Fruit fly (Drosophila melanogaster) whole organism, embryonic: ENCODE measurements around the gene CHES-1-like.

Experiments used
- ATbp ChIP-seq: fragments of 200-800 bp; sonication (Bioruptor generic); optimal IDR thresholded peaks from 2 replicates; lab custom pipeline; 2017; ENCODE audit warnings: missing biosample characterization, mild to moderate bottlenecking, missing genetic modification characterization, missing genetic modification reagents
- Atf6 ChIP-seq: fragments of 200-800 bp; sonication (Bioruptor generic); IDR thresholded peaks from 2 replicates; pipeline ENCODE4 v1.3.6; 2022; ENCODE audit warnings: missing biosample characterization, missing genetic modification characterization
- CG10147 ChIP-seq: fragments of 200-800 bp; sonication (Bioruptor generic); optimal IDR thresholded peaks from 2 replicates; lab custom pipeline; 2019; ENCODE audit warnings: missing biosample characterization, mild to moderate bottlenecking, missing genetic modification characterization, moderate library complexity
- CG11504 ChIP-seq: fragments of 200-800 bp; sonication (Bioruptor generic); optimal IDR thresholded peaks from 3 replicates; lab custom pipeline; 2019; ENCODE audit warnings: missing biosample characterization, mild to moderate bottlenecking, missing genetic modification characterization, moderate library complexity
- CG11695 ChIP-seq: fragments of 200-800 bp; sonication (Bioruptor generic); IDR thresholded peaks from 3 replicates; pipeline ENCODE4 v1.3.6; 2022; ENCODE audit warnings: missing biosample characterization, missing genetic modification characterization
- CG14050 ChIP-seq: fragments of 200-800 bp; sonication (Bioruptor generic); IDR thresholded peaks from 3 replicates; pipeline ENCODE4 v1.3.6; 2022; ENCODE audit warnings: missing biosample characterization, missing genetic modification characterization
- CG16813 ChIP-seq: fragments of 200-800 bp; sonication (Bioruptor generic); IDR thresholded peaks from 3 replicates; pipeline ENCODE4 v1.3.6; 2022; ENCODE audit warnings: missing biosample characterization, missing genetic modification characterization; ENCODE audit not compliant: partially characterized antibody
- CG17361 ChIP-seq: fragments of 200-800 bp; sonication (Bioruptor generic); IDR thresholded peaks from 3 replicates; pipeline ENCODE4 v1.3.6; 2022; ENCODE audit warnings: missing biosample characterization, missing genetic modification characterization
- CG17568 ChIP-seq: fragments of 200-800 bp; sonication (Bioruptor generic); optimal IDR thresholded peaks from 2 replicates; lab custom pipeline; 2018; ENCODE audit warnings: missing biosample characterization, mild to moderate bottlenecking, missing genetic modification characterization, moderate library complexity
- CG1792 ChIP-seq: fragments of 200-800 bp; sonication (Bioruptor generic); optimal IDR thresholded peaks from 2 replicates; lab custom pipeline; 2016; ENCODE audit warnings: missing biosample characterization, missing genetic modification characterization
- CG2116 ChIP-seq: fragments of 200-800 bp; sonication (Bioruptor generic); optimal IDR thresholded peaks from 3 replicates; lab custom pipeline; 2018; ENCODE audit warnings: missing biosample characterization, mild to moderate bottlenecking, missing genetic modification characterization
- CG2129 ChIP-seq: fragments of 200-800 bp; sonication (Bioruptor generic); IDR thresholded peaks from 2 replicates; pipeline ENCODE4 v1.3.6; 2022; ENCODE audit warnings: missing biosample characterization, missing genetic modification characterization; ENCODE audit not compliant: partially characterized antibody
- CG30431 ChIP-seq: fragments of 200-800 bp; sonication (Bioruptor generic); optimal IDR thresholded peaks from 2 replicates; lab custom pipeline; 2017; ENCODE audit warnings: missing biosample characterization, missing genetic modification characterization
- CG32772 ChIP-seq: fragments of 200-800 bp; sonication (Bioruptor generic); IDR thresholded peaks from 2 replicates; pipeline ENCODE4 v1.3.6; 2022; ENCODE audit warnings: missing biosample characterization, missing genetic modification characterization
- CG33213 ChIP-seq: fragments of 200-800 bp; sonication (Bioruptor generic); optimal IDR thresholded peaks from 3 replicates; lab custom pipeline; 2016; ENCODE audit warnings: missing biosample characterization, missing genetic modification characterization
- CG3995 ChIP-seq: fragments of 200-800 bp; sonication (Bioruptor generic); optimal IDR thresholded peaks from 3 replicates; lab custom pipeline; 2016; ENCODE audit warnings: missing biosample characterization, missing genetic modification characterization
- CG4404 ChIP-seq: fragments of 200-800 bp; sonication (Bioruptor generic); IDR thresholded peaks from 2 replicates; pipeline ENCODE4 v1.3.6; 2022; ENCODE audit warnings: missing biosample characterization, missing genetic modification characterization
- CG4424 ChIP-seq: fragments of 200-800 bp; sonication (Bioruptor generic); optimal IDR thresholded peaks from 3 replicates; lab custom pipeline; 2016; ENCODE audit warnings: missing biosample characterization, missing genetic modification characterization
- CG8765 ChIP-seq: fragments of 200-800 bp; sonication (Bioruptor generic); IDR thresholded peaks from 2 replicates; pipeline ENCODE4 v1.3.6; 2022; ENCODE audit warnings: missing biosample characterization, missing genetic modification characterization
- CG9437 ChIP-seq: fragments of 200-800 bp; sonication (Bioruptor generic); optimal IDR thresholded peaks from 2 replicates; lab custom pipeline; 2018; ENCODE audit warnings: missing biosample characterization, mild to moderate bottlenecking, missing genetic modification characterization
- CG9932 ChIP-seq: fragments of 200-800 bp; sonication (Bioruptor generic); IDR thresholded peaks from 2 replicates; pipeline ENCODE4 v1.3.6; 2022; ENCODE audit warnings: missing biosample characterization, missing genetic modification characterization
- Dfd ChIP-seq, 2 experiments: fragments of >200 bp; optimal IDR thresholded peaks; 2 replicates each; lab custom pipeline; 2017; ENCODE audit warnings: missing biosample characterization in 2 of 2, missing genetic modification characterization in 2 of 2
- Elba2 ChIP-seq: fragments of 200-800 bp; sonication (Bioruptor generic); optimal IDR thresholded peaks from 3 replicates; lab custom pipeline; 2016; ENCODE audit warnings: missing biosample characterization, missing genetic modification characterization
- Fer1 ChIP-seq: fragments of 200-800 bp; sonication (Bioruptor generic); optimal IDR thresholded peaks from 2 replicates; lab custom pipeline; 2017; ENCODE audit warnings: missing biosample characterization, mild to moderate bottlenecking, missing genetic modification characterization
- Hr78 ChIP-seq, 2 experiments: fragments of 200-800 bp in 1 of 2; fragments of >200 bp in 1 of 2; sonication (Bioruptor generic) in 1 of 2; optimal IDR thresholded peaks; 2 replicates each; lab custom pipeline; 2017 to 2019; ENCODE audit warnings: missing biosample characterization in 2 of 2, missing genetic modification characterization in 2 of 2, mild to moderate bottlenecking in 1 of 2, moderate library complexity in 1 of 2
- Lpt ChIP-seq: fragments of >200 bp; optimal IDR thresholded peaks from 2 replicates; lab custom pipeline; 2018; ENCODE audit warnings: missing biosample characterization, missing genetic modification characterization
- Nf-YC ChIP-seq: fragments of 200-800 bp; optimal IDR thresholded peaks from 3 replicates; lab custom pipeline; 2019; ENCODE audit warnings: missing biosample characterization, mild to moderate bottlenecking, missing genetic modification characterization, moderate library complexity
- Optix ChIP-seq: fragments of 200-800 bp; sonication (Bioruptor generic); IDR thresholded peaks from 3 replicates; pipeline ENCODE4 v1.3.6; 2022; ENCODE audit warnings: missing biosample characterization, missing genetic modification characterization
- Ptx1 ChIP-seq: fragments of 200-800 bp; sonication (Bioruptor generic); IDR thresholded peaks from 2 replicates; pipeline ENCODE4 v1.3.6; 2022; ENCODE audit warnings: missing biosample characterization, missing genetic modification characterization
- Scr ChIP-seq: fragments of 200-800 bp; sonication (Bioruptor generic); IDR thresholded peaks from 2 replicates; pipeline ENCODE4 v1.3.6; 2022; ENCODE audit warnings: missing biosample characterization, missing genetic modification characterization; ENCODE audit not compliant: partially characterized antibody
- Spps ChIP-seq: fragments of 200-800 bp; sonication (Bioruptor generic); optimal IDR thresholded peaks from 2 replicates; lab custom pipeline; 2018; ENCODE audit warnings: missing biosample characterization, mild to moderate bottlenecking, missing genetic modification characterization
- abd-A ChIP-seq: fragments of 200-800 bp; sonication (Bioruptor generic); optimal IDR thresholded peaks from 3 replicates; lab custom pipeline; 2019; ENCODE audit warnings: missing biosample characterization, mild to moderate bottlenecking, missing genetic modification characterization, moderate library complexity
- bab2 ChIP-seq: fragments of 200-800 bp; sonication (Bioruptor generic); optimal IDR thresholded peaks from 2 replicates; lab custom pipeline; 2016; ENCODE audit warnings: missing biosample characterization, missing genetic modification characterization
- dm ChIP-seq: fragments of 200-800 bp; sonication (Bioruptor generic); optimal IDR thresholded peaks from 3 replicates; lab custom pipeline; 2016; ENCODE audit warnings: missing biosample characterization, missing genetic modification characterization
- ftz-f1 ChIP-seq: fragments of 200-800 bp; sonication (Bioruptor generic); optimal IDR thresholded peaks from 2 replicates; lab custom pipeline; 2016; ENCODE audit warnings: missing biosample characterization, missing genetic modification characterization
- ham ChIP-seq: fragments of 200-800 bp; sonication (Bioruptor generic); IDR thresholded peaks from 2 replicates; pipeline ENCODE4 v1.3.6; 2022; ENCODE audit warnings: missing biosample characterization, missing genetic modification characterization
- hth ChIP-seq: fragments of >200 bp; optimal IDR thresholded peaks from 2 replicates; lab custom pipeline; 2017; ENCODE audit warnings: inconsistent platforms
- kay ChIP-seq: fragments of 200-800 bp; sonication (Bioruptor generic); optimal IDR thresholded peaks from 2 replicates; lab custom pipeline; 2016; ENCODE audit warnings: missing biosample characterization, missing genetic modification characterization
- odd ChIP-seq: fragments of 200-800 bp; sonication (Bioruptor generic); optimal IDR thresholded peaks from 2 replicates; lab custom pipeline; 2017; ENCODE audit warnings: missing biosample characterization, mild to moderate bottlenecking, missing genetic modification characterization
- peb ChIP-seq: fragments of 200-800 bp; sonication (Bioruptor generic); IDR thresholded peaks from 2 replicates; pipeline ENCODE4 v1.3.6; 2022; ENCODE audit warnings: missing biosample characterization, missing genetic modification characterization
- repo ChIP-seq: fragments of 200-800 bp; sonication (Bioruptor generic); optimal IDR thresholded peaks from 2 replicates; lab custom pipeline; 2016; ENCODE audit warnings: missing biosample characterization, missing genetic modification characterization
- rib ChIP-seq: fragments of 200-800 bp; sonication (Bioruptor generic); IDR thresholded peaks from 2 replicates; pipeline ENCODE4 v1.3.6; 2022; ENCODE audit warnings: missing biosample characterization, missing genetic modification characterization
- sens-2 ChIP-seq: fragments of 200-800 bp; sonication (Bioruptor generic); IDR thresholded peaks from 2 replicates; pipeline ENCODE4 v1.3.6; 2022; ENCODE audit warnings: missing biosample characterization, missing genetic modification characterization
- sug ChIP-seq: fragments of 200-800 bp; optimal IDR thresholded peaks from 2 replicates; lab custom pipeline; 2019; ENCODE audit warnings: missing biosample characterization, mild to moderate bottlenecking, missing genetic modification characterization, moderate library complexity
- trem ChIP-seq: fragments of 200-800 bp; optimal IDR thresholded peaks from 3 replicates; lab custom pipeline; 2019; ENCODE audit warnings: missing biosample characterization, mild to moderate bottlenecking, missing genetic modification characterization, moderate library complexity
- unc-4 ChIP-seq: fragments of 200-800 bp; sonication (Bioruptor generic); IDR thresholded peaks from 2 replicates; pipeline ENCODE4 v1.3.6; 2022; ENCODE audit warnings: missing biosample characterization, missing genetic modification characterization; ENCODE audit not compliant: partially characterized antibody
- usp ChIP-seq: fragments of >200 bp; optimal IDR thresholded peaks from 2 replicates; lab custom pipeline; 2017; ENCODE audit warnings: missing biosample characterization, missing genetic modification characterization
- vfl ChIP-seq: fragments of 200-800 bp; sonication (Bioruptor generic); optimal IDR thresholded peaks from 2 replicates; lab custom pipeline; 2016; ENCODE audit warnings: missing biosample characterization, missing genetic modification characterization
- vnd ChIP-seq: fragments of 200-800 bp; sonication (Bioruptor generic); IDR thresholded peaks from 3 replicates; pipeline ENCODE4 v1.3.6; 2022; ENCODE audit warnings: missing biosample characterization, missing genetic modification characterization; ENCODE audit not compliant: partially characterized antibody
- wek ChIP-seq: fragments of 200-800 bp; sonication (Bioruptor generic); optimal IDR thresholded peaks from 3 replicates; lab custom pipeline; 2018; ENCODE audit warnings: missing biosample characterization, mild to moderate bottlenecking, missing genetic modification characterization, moderate library complexity
- zfh1 ChIP-seq: fragments of 200-800 bp; sonication (Bioruptor generic); IDR thresholded peaks from 3 replicates; pipeline ENCODE4 v1.3.6; 2022; ENCODE audit warnings: missing biosample characterization, missing genetic modification characterization

CHES-1-like gene

DNA sequence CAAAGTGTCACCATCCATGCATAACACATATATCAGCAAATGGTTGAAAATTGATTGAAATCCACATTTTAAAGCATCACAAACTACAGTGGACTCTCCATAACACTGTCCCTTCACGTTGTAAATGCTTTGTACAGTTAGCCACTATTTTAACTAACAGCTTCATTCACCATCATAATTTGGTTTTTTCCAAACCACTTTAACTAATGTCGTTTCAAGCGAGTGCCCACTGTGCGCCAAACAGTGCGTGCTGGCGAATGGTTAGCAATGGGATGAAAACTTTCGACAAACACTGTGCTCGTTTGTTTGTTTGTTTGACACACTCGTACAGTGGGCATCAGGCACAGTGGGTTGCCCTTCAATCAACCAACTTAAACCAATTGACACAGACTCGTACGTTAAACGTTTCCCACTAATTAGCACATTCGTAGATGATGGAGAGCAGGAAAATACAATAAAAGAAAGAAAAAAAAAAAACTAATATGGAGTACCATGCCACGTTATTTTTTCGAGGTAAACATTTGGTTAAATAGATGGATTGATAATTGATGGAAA is 8.9 kb downstream of the CHES-1-like start (continued):
- no peak for TF ChIP-seq Elba2 (GFP tag; lab: Kevin White, UChicago)
- TF ChIP-seq CG4404: peak; percentile 78
- TF ChIP-seq kay (GFP tag; lab: Kevin White, UChicago): peak; percentile 48
- peak; percentile 94 for TF ChIP-seq CG9932 (GFP tag; lab: Robert Waterston, UW)
- no peak for TF ChIP-seq Lpt (GFP tag; lab: Kevin White, UChicago)
- TF ChIP-seq CG8765: peak; percentile 78; the same call in 1 of the 2 replicates
- TF ChIP-seq Spps (tag; lab: Kevin White, UChicago): peak; percentile 25
- TF ChIP-seq usp: no peak
- TF ChIP-seq trem (tag; lab: Kevin White, UChicago): peak; percentile 34
- peak; percentile 96 for TF ChIP-seq Ptx1 (GFP tag; lab: Robert Waterston, UW)
- TF ChIP-seq Scr: no peak
- peak; percentile 85 for TF ChIP-seq CG30431 (GFP tag; lab: Kevin White, UChicago)
- TF ChIP-seq CG9437: peak; percentile 82
- TF ChIP-seq bab2 (GFP tag; lab: Kevin White, UChicago): peak; percentile 95
- peak; percentile 83 for TF ChIP-seq CG10147 (GFP tag; lab: Kevin White, UChicago)
- peak; percentile 83 for TF ChIP-seq wek (GFP tag; lab: Kevin White, UChicago)
- TF ChIP-seq Nf-YC: peak; percentile 76
- TF ChIP-seq Dfd (GFP tag; optimal IDR thresholded peaks at IDR 0.05; lab: Kevin White, UChicago): no peak
- TF ChIP-seq CG14050 (GFP tag; lab: Robert Waterston, UW): peak; percentile 91
- TF ChIP-seq vfl (GFP tag; lab: Kevin White, UChicago): peak; percentile 78
- TF ChIP-seq ham: peak; percentile 70
- peak; percentile 93 for TF ChIP-seq Optix (GFP tag; lab: Robert Waterston, UW)
- peak; percentile 49 for TF ChIP-seq ftz-f1 (GFP tag; lab: Kevin White, UChicago)
- TF ChIP-seq CG11695 (GFP tag; lab: Robert Waterston, UW): peak; percentile 89
- TF ChIP-seq abd-A (tag; lab: Kevin White, UChicago): peak; percentile 36
- TF ChIP-seq CG33213 (GFP tag; lab: Kevin White, UChicago): peak; percentile 70
- peak; percentile 89 for TF ChIP-seq sens-2
- TF ChIP-seq Atf6 (GFP tag; lab: Robert Waterston, UW): peak; percentile 92
- no peak for TF ChIP-seq CG16813 (GFP tag; lab: Robert Waterston, UW)
- peak; percentile 80 for TF ChIP-seq CG17568 (GFP tag; lab: Kevin White, UChicago)
- TF ChIP-seq dm: peak; percentile 83
- peak; percentile 91 for TF ChIP-seq Fer1
- peak; percentile 79 for TF ChIP-seq CG3995 (GFP tag; lab: Kevin White, UChicago)
- TF ChIP-seq CG1792 (GFP tag; lab: Kevin White, UChicago): peak; percentile 92
- TF ChIP-seq CG11504 (tag; lab: Kevin White, UChicago): peak; percentile 87
- peak; percentile 89 for TF ChIP-seq ATbp (GFP tag; lab: Kevin White, UChicago)
- TF ChIP-seq hth (lab: Kevin White, UChicago): no peak
- peak; percentile 89 for TF ChIP-seq CG4424 (GFP tag; lab: Kevin White, UChicago)
- peak; percentile 91 for TF ChIP-seq peb (GFP tag; lab: Robert Waterston, UW)
- TF ChIP-seq repo (GFP tag; lab: Kevin White, UChicago): peak; percentile 92
- peak; percentile 93 for TF ChIP-seq CG32772 (GFP tag; lab: Robert Waterston, UW)
- TF ChIP-seq unc-4: no peak
- peak; percentile 88 for TF ChIP-seq sug
- TF ChIP-seq CG17361 (GFP tag; lab: Robert Waterston, UW): peak; percentile 87
- TF ChIP-seq zfh1: peak; percentile 92
- TF ChIP-seq CG2129 (GFP tag; lab: Robert Waterston, UW): no peak
- peak; percentile 85 for TF ChIP-seq odd (GFP tag; lab: Kevin White, UChicago)
- no peak for TF ChIP-seq vnd (GFP tag; lab: Robert Waterston, UW)
- TF ChIP-seq Hr78 (GFP tag; optimal IDR thresholded peaks at IDR 0.05; lab: Kevin White, UChicago): peak in 1 of 2 experiments; percentile 64
- peak; percentile 92 for TF ChIP-seq rib (GFP tag; lab: Robert Waterston, UW)
- TF ChIP-seq CG2116 (GFP tag; lab: Kevin White, UChicago): peak; percentile 37
